Worm (Caenorhabditis elegans): ENCODE measurements around the gene frpr-9.

The frpr-9 gene

ce11 chrV:11016846-11017553 is 25.1 kb downstream of the frpr-9 start:
- TF ChIP-seq efl-1 (optimal IDR thresholded peaks at IDR 0.05) (no peak), efl-1 (GFP tag; optimal IDR thresholded peaks at IDR 0.05 in 1 of 2) (peak in 1 of 2 experiments; percentile 72), lin-14 (GFP tag; optimal IDR thresholded peaks at IDR 0.05) (peak; percentile 5), nhr-77 (tag; optimal IDR thresholded peaks at IDR 0.05) (no peak), nhr-20 (tag; optimal IDR thresholded peaks at IDR 0.05) (no peak), lin-35 (GFP tag; optimal IDR thresholded peaks at IDR 0.05) (peak in 1 of 2 experiments; percentile 1), nhr-47 (tag; optimal IDR thresholded peaks at IDR 0.05) (no peak), fkh-8 (tag; optimal IDR thresholded peaks at IDR 0.05) (no peak), nhr-85 (tag) (peak; percentile 58), Y116A8C.19 (tag; optimal IDR thresholded peaks at IDR 0.05; ENCODE audit: borderline replicate concordance) (no peak), xbp-1 (tag; optimal IDR thresholded peaks at IDR 0.05) (no peak), ceh-63 (GFP tag; optimal IDR thresholded peaks at IDR 0.05) (no peak), elt-2 (tag; optimal IDR thresholded peaks at IDR 0.05) (no peak)

DNA sequence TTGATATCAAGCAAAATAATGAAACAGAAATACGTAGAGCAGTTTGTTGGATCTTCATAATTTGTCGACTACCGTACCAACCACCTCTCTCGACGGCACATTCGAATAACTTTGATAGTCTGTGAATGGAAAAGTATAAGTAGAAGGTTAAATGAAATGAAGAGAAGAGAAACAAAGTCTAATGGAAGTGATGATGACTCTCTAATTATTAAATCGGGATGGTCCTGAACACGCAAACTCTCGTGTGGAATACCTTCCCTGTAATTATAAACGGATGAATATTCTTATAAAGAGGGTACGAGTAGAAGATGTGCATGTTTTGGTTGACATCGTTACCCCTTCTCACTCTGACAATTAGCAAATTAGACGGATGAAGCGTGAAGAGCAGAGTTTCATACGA is 30.9 kb downstream of the frpr-9 start, which contains the start of the genes C13G3.12 and hot-6:
C13G3.12 (minus strand) TSS at position 101 of the 400 bp plus-strand sequence.
hot-6 (minus strand) TSS at position 121 of the 400 bp plus-strand sequence.
- TF ChIP-seq unc-30 (tag; optimal IDR thresholded peaks at IDR 0.05) (no peak), mep-1 (tag; optimal IDR thresholded peaks at IDR 0.05) (no peak), skn-1 (tag; optimal IDR thresholded peaks at IDR 0.05) (no peak), vab-15 (tag; optimal IDR thresholded peaks at IDR 0.05) (no peak), fkh-4 (tag; optimal IDR thresholded peaks at IDR 0.05; ENCODE audit: borderline replicate concordance) (no peak), F16B12.6 (tag; optimal IDR thresholded peaks at IDR 0.05) (no peak), fkh-8 (tag; optimal IDR thresholded peaks at IDR 0.05) (no peak), nhr-71 (tag; optimal IDR thresholded peaks at IDR 0.05) (no peak)

DNA sequence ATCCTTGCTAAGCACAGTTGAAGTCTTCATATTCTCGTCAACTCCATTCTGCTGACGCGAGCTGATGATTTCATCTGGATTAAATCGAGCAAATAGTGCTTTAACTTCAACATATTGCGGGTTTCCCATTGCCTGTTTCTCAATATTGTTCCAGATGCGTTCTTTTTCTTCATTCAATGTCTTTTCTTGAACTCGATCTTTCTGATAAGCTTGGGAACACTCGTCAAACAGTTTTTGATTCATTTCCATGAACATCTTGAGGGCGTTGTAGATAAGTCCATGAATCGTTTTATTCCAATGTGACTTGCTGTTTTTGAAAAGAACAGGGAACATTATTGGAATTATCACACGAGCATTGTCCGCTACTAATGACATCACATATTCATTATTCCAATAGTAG is 35.9 kb downstream of the frpr-9 start:
- TF ChIP-seq nhr-12 (tag; optimal IDR thresholded peaks at IDR 0.05) (no peak), isw-1 (GFP tag; IDR thresholded peaks at IDR 0.05) (no peak), lsy-2 (tag; optimal IDR thresholded peaks at IDR 0.05) (no peak), mab-9 (GFP tag; IDR thresholded peaks at IDR 0.05) (no peak), efl-3 (GFP tag; optimal IDR thresholded peaks at IDR 0.05) (no peak), egl-13 (tag; optimal IDR thresholded peaks at IDR 0.05) (no peak), blmp-1 (tag; optimal IDR thresholded peaks at IDR 0.05) (no peak), lin-39 (tag; optimal IDR thresholded peaks at IDR 0.05) (no peak), Y116A8C.19 (tag; optimal IDR thresholded peaks at IDR 0.05; ENCODE audit: borderline replicate concordance) (no peak), C04F5.9 (tag; optimal IDR thresholded peaks at IDR 0.05) (no peak), skn-1 (tag; optimal IDR thresholded peaks at IDR 0.05) (no peak), nhr-28 (tag; optimal IDR thresholded peaks at IDR 0.05) (no peak)

ce11 chrV:11029309-11029708 is 37.4 kb downstream of the frpr-9 start:
- TF ChIP-seq nhr-237 (tag; optimal IDR thresholded peaks at IDR 0.05): no peak
- peak; percentile 45 for TF ChIP-seq sup-37 (GFP tag; optimal IDR thresholded peaks at IDR 0.05)
- TF ChIP-seq ets-5 (GFP tag; IDR thresholded peaks at IDR 0.05): no peak
- TF ChIP-seq rnt-1 (tag; optimal IDR thresholded peaks at IDR 0.05): peak; percentile 96
- peak; percentile 72 for TF ChIP-seq C04F5.9 (tag; optimal IDR thresholded peaks at IDR 0.05)
- peak; percentile 86 for TF ChIP-seq irx-1 (tag; optimal IDR thresholded peaks at IDR 0.05)
- peak; percentile 83 for TF ChIP-seq nhr-71 (tag; optimal IDR thresholded peaks at IDR 0.05)
- TF ChIP-seq unc-86 (tag; optimal IDR thresholded peaks at IDR 0.05): peak; percentile 66
- TF ChIP-seq hpl-2 (GFP tag; optimal IDR thresholded peaks at IDR 0.05): no peak
- peak; percentile 59 for TF ChIP-seq mep-1 (tag; optimal IDR thresholded peaks at IDR 0.05)
- no peak for TF ChIP-seq unc-30 (tag; optimal IDR thresholded peaks at IDR 0.05)
- peak; percentile 93 to 97 for TF ChIP-seq lin-35 (GFP tag; optimal IDR thresholded peaks at IDR 0.05)
- peak; percentile 30 for TF ChIP-seq unc-130 (tag; optimal IDR thresholded peaks at IDR 0.05)
- no peak for TF ChIP-seq mef-2 (tag; optimal IDR thresholded peaks at IDR 0.05)
- TF ChIP-seq mdl-1 (tag; optimal IDR thresholded peaks at IDR 0.05): peak in 1 of 2 experiments; percentile 28
- TF ChIP-seq snu-23 (GFP tag; optimal IDR thresholded peaks at IDR 0.05): peak; percentile 73
- TF ChIP-seq unc-98 (GFP tag; IDR thresholded peaks at IDR 0.05): peak; percentile 46; the same call in 1 of the 2 replicates
- TF ChIP-seq jun-1 (tag; optimal IDR thresholded peaks at IDR 0.05): peak; percentile 53
- TF ChIP-seq nhr-76 (tag; optimal IDR thresholded peaks at IDR 0.05): no peak
- TF ChIP-seq nhr-28 (tag; optimal IDR thresholded peaks at IDR 0.05): no peak
- TF ChIP-seq blmp-1 (tag; optimal IDR thresholded peaks at IDR 0.05): peak; percentile 67
- TF ChIP-seq sox-4 (tag; optimal IDR thresholded peaks at IDR 0.05): peak; percentile 74
- TF ChIP-seq F16B12.6 (tag; optimal IDR thresholded peaks at IDR 0.05): peak; percentile 12
- no peak for TF ChIP-seq ama-1 (optimal IDR thresholded peaks at IDR 0.05)
- TF ChIP-seq ceh-88 (GFP tag; IDR thresholded peaks at IDR 0.05): no peak
- TF ChIP-seq ceh-63 (GFP tag; optimal IDR thresholded peaks at IDR 0.05): no peak

Measured in whole organism, L1 larva.